Fruit fly (Drosophila melanogaster) whole organism, embryonic: ENCODE results near the gene Crtc.

Experiments
- CG13296 ChIP-seq: fragments of 200-800 bp; sonication (Bioruptor generic); optimal IDR thresholded peaks from 3 replicates; lab custom pipeline; 2018; ENCODE audit warnings: missing biosample characterization, mild to moderate bottlenecking, missing genetic modification characterization
- CG6689 ChIP-seq: fragments of 200-800 bp; sonication (Bioruptor generic); IDR thresholded peaks from 2 replicates; pipeline ENCODE4 v1.3.6; 2022; ENCODE audit warnings: missing biosample characterization, missing genetic modification characterization
- CG7745 ChIP-seq: fragments of 200-800 bp; sonication (Bioruptor generic); optimal IDR thresholded peaks from 2 replicates; lab custom pipeline; 2018; ENCODE audit warnings: missing biosample characterization, mild to moderate bottlenecking, missing genetic modification characterization, moderate library complexity
- Gug ChIP-seq: fragments of 200-800 bp; sonication (Bioruptor generic); IDR thresholded peaks from 4 replicates; pipeline ENCODE4 v1.3.6; 2022; ENCODE audit warnings: missing biosample characterization, missing genetic modification characterization
- Rfx ChIP-seq: fragments of 200-800 bp; sonication (Bioruptor generic); IDR thresholded peaks from 2 replicates; pipeline ENCODE4 v1.3.6; 2022; ENCODE audit warnings: missing biosample characterization, missing genetic modification characterization

dm6 chr3L:17667642-17668362 lies 1.2 kb downstream of the Crtc start:
- no peak for TF ChIP-seq Rfx (GFP tag; lab: Robert Waterston, UW)
- no peak for TF ChIP-seq CG7745 (tag; lab: Kevin White, UChicago)
- no peak for TF ChIP-seq Gug (GFP tag; lab: Robert Waterston, UW)
- TF ChIP-seq CG13296 (GFP tag; lab: Kevin White, UChicago), result no peak
- no peak for TF ChIP-seq CG6689
